Worm (Caenorhabditis elegans) whole organism, L3 larva: ENCODE data around the gene C53D6.7.
A peak's percentile ranks its signal among the peaks of the same experiment; 100 is the strongest.

Source experiments
- R02D3.7 ChIP-seq: fragments of 150-350 bp; optimal IDR thresholded peaks from 2 replicates; lab custom pipeline; 2014; ENCODE audit warnings: missing biosample characterization, missing genetic modification characterization
- ZK546.5 ChIP-seq: sonication (generic microtip); optimal IDR thresholded peaks from 2 replicates; lab custom pipeline; 2017; ENCODE audit warnings: missing biosample characterization, missing genetic modification characterization
- ama-1 ChIP-seq: fragments of 150-350 bp; optimal IDR thresholded peaks from 2 replicates; lab custom pipeline; 2018
- ceh-16 ChIP-seq: sonication (generic microtip); optimal IDR thresholded peaks from 2 replicates; lab custom pipeline; 2017; ENCODE audit warnings: missing biosample characterization, missing genetic modification characterization
- ceh-28 ChIP-seq: fragments of 150-350 bp; optimal IDR thresholded peaks from 2 replicates; lab custom pipeline; 2014; ENCODE audit warnings: missing biosample characterization, missing genetic modification reagents, missing genetic modification characterization
- ceh-82 ChIP-seq: fragments of 150-350 bp; optimal IDR thresholded peaks from 2 replicates; lab custom pipeline; 2014; ENCODE audit warnings: missing biosample characterization, missing genetic modification characterization
- ceh-9 ChIP-seq: sonication (generic microtip); optimal IDR thresholded peaks from 2 replicates; lab custom pipeline; 2018; ENCODE audit warnings: missing biosample characterization, missing genetic modification characterization
- egl-27 ChIP-seq: sonication (generic microtip); optimal IDR thresholded peaks from 4 replicates; lab custom pipeline; 2017; ENCODE audit warnings: missing biosample characterization, missing genetic modification reagents, missing genetic modification characterization
- egl-5 ChIP-seq: fragments of 150-350 bp; optimal IDR thresholded peaks from 2 replicates; lab custom pipeline; 2017; ENCODE audit warnings: missing biosample characterization, missing genetic modification reagents, missing genetic modification characterization, inconsistent platforms
- elt-1 ChIP-seq: fragments of 150-350 bp; optimal IDR thresholded peaks from 2 replicates; lab custom pipeline; 2014; ENCODE audit warnings: missing biosample characterization, missing genetic modification characterization
- elt-2 ChIP-seq: sonication (generic microtip); optimal IDR thresholded peaks from 2 replicates; lab custom pipeline; 2016; ENCODE audit warnings: missing genetic modification reagents, mild to moderate bottlenecking, missing genetic modification characterization, missing compliant biosample characterization
- elt-3 ChIP-seq, 3 experiments: fragments of 150-350 bp in 1 of 3; sonication (generic microtip) in 2 of 3; optimal IDR thresholded peaks; 2 replicates in 2 of 3; 4 replicates in 1 of 3; lab custom pipeline; 2014 to 2017; ENCODE audit warnings: missing biosample characterization in 3 of 3, missing genetic modification characterization in 3 of 3
- eor-1 ChIP-seq, 2 experiments: fragments of 150-350 bp; optimal IDR thresholded peaks; 2 replicates each; lab custom pipeline; 2014 to 2018; ENCODE audit warnings: missing biosample characterization in 2 of 2, missing genetic modification characterization in 2 of 2
- fos-1 ChIP-seq: fragments of 150-350 bp; optimal IDR thresholded peaks from 2 replicates; lab custom pipeline; 2014; ENCODE audit warnings: missing biosample characterization, missing genetic modification characterization
- hmg-11 ChIP-seq: sonication (generic microtip); optimal IDR thresholded peaks from 2 replicates; lab custom pipeline; 2016; ENCODE audit warnings: missing genetic modification characterization, missing compliant biosample characterization
- jun-1 ChIP-seq: fragments of 150-350 bp; optimal IDR thresholded peaks from 2 replicates; lab custom pipeline; 2014; ENCODE audit warnings: missing biosample characterization, missing genetic modification reagents, missing genetic modification characterization
- lin-15B ChIP-seq: fragments of 150-350 bp; optimal IDR thresholded peaks from 2 replicates; lab custom pipeline; 2014; ENCODE audit warnings: missing biosample characterization, missing genetic modification characterization
- mdl-1 ChIP-seq: fragments of 150-350 bp; optimal IDR thresholded peaks from 2 replicates; lab custom pipeline; 2014; ENCODE audit warnings: missing biosample characterization, missing genetic modification characterization
- nhr-11 ChIP-seq: fragments of 150-350 bp; optimal IDR thresholded peaks from 2 replicates; lab custom pipeline; 2014; ENCODE audit warnings: missing biosample characterization, missing genetic modification characterization
- nhr-12 ChIP-seq: fragments of 150-350 bp; optimal IDR thresholded peaks from 2 replicates; lab custom pipeline; 2014; ENCODE audit warnings: missing biosample characterization, missing genetic modification characterization
- nhr-237 ChIP-seq: fragments of 150-350 bp; optimal IDR thresholded peaks from 2 replicates; lab custom pipeline; 2014; ENCODE audit warnings: missing biosample characterization, missing genetic modification characterization
- nhr-25 ChIP-seq: sonication (generic microtip); optimal IDR thresholded peaks from 2 replicates; lab custom pipeline; 2017; ENCODE audit warnings: missing biosample characterization, missing genetic modification characterization
- nhr-28 ChIP-seq: fragments of 150-350 bp; optimal IDR thresholded peaks from 2 replicates; lab custom pipeline; 2014; ENCODE audit warnings: missing biosample characterization, missing genetic modification characterization
- nhr-67 ChIP-seq: fragments of 150-350 bp; optimal IDR thresholded peaks from 2 replicates; lab custom pipeline; 2014; ENCODE audit warnings: missing biosample characterization, missing genetic modification characterization
- nhr-77 ChIP-seq: fragments of 150-350 bp; optimal IDR thresholded peaks from 2 replicates; lab custom pipeline; 2014; ENCODE audit warnings: missing biosample characterization, missing genetic modification characterization
- pha-4 ChIP-seq: fragments of 150-350 bp; optimal IDR thresholded peaks from 2 replicates; lab custom pipeline; 2014; ENCODE audit warnings: missing biosample characterization, missing genetic modification reagents, missing genetic modification characterization
- pqm-1 ChIP-seq: fragments of 150-350 bp; optimal IDR thresholded peaks from 2 replicates; lab custom pipeline; 2017; ENCODE audit warnings: missing biosample characterization, missing genetic modification characterization, inconsistent platforms
- sea-2 ChIP-seq: fragments of 150-350 bp; sonication (generic microtip); optimal IDR thresholded peaks from 4 replicates; lab custom pipeline; 2014; ENCODE audit warnings: missing biosample characterization, missing genetic modification reagents, missing genetic modification characterization
- skn-1 ChIP-seq: fragments of 150-350 bp; optimal IDR thresholded peaks from 2 replicates; lab custom pipeline; 2014; ENCODE audit warnings: missing biosample characterization, missing genetic modification characterization
- tbx-2 ChIP-seq: sonication (generic microtip); optimal IDR thresholded peaks from 2 replicates; lab custom pipeline; 2016; ENCODE audit warnings: mild to moderate bottlenecking, missing genetic modification characterization, missing compliant biosample characterization
- unc-39 ChIP-seq: sonication (generic microtip); optimal IDR thresholded peaks from 4 replicates; lab custom pipeline; 2017; ENCODE audit warnings: missing biosample characterization, missing genetic modification characterization
- zag-1 ChIP-seq: fragments of 150-350 bp; optimal IDR thresholded peaks from 2 replicates; lab custom pipeline; 2014; ENCODE audit warnings: missing biosample characterization, missing genetic modification characterization
- ztf-11 ChIP-seq: fragments of 150-350 bp; optimal IDR thresholded peaks from 2 replicates; lab custom pipeline; 2014; ENCODE audit warnings: missing biosample characterization, missing genetic modification characterization

The C53D6.7 gene

DNA sequence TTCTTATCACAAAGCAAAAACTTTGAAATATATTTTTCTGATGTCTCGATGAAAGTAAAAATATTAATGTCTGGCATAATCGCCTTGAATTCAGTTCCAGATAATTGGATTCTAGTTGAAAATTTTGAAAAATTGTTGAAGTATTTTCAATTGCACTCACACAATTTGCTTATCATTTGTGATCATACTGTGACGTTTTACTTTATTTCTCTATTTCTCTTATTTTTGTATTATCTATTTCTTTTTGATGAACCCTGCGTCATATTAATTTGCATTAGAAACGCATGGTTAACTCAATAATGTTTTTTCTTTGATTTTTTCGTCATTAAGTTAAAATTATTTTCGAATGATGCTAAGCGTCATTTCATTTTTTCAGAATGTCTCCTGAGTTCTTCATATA, 26.7 kb downstream of the C53D6.7 start, which contains the start of gene C53D6.11:
TSS of gene C53D6.11 (plus strand) at position 328 of the 400 bp plus-strand sequence.
- peak; percentile 67 for TF ChIP-seq elt-2 (tag; lab: Kevin White, UChicago)
- TF ChIP-seq nhr-67 (tag; lab: Kevin White, UChicago): no peak
- peak; percentile 30 for TF ChIP-seq pha-4 (tag; lab: Kevin White, UChicago)
- no peak for TF ChIP-seq ceh-28 (tag; lab: Kevin White, UChicago)
- no peak for TF ChIP-seq eor-1 (tag; optimal IDR thresholded peaks at IDR 0.05; lab: Kevin White, UChicago)
- TF ChIP-seq ama-1 (lab: Kevin White, UChicago): no peak
- peak; percentile 13 for TF ChIP-seq pqm-1 (tag; lab: Kevin White, UChicago)

DNA sequence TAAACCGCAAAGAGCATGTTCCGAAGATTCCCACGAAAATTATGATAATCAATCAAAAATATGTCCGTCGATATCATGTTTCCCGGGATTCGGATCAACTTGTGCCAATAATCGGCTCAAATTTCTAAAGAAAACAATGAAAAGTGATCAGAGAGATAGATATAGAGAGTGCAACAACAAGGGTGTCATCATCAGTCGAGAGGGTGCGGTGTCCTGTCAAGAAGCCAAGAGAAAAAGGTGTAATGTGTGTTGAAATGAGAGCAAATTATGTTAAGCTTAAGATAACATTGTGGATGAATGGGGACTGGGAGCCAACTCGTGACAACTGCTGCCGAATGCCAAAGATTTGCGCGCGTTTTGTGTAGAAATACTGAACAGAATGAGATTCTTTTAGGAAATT, 29.0 kb downstream of the C53D6.7 start:
- TF ChIP-seq pqm-1 (tag; lab: Kevin White, UChicago) (no peak), nhr-11 (tag; lab: Kevin White, UChicago) (no peak), fos-1 (no peak), tbx-2 (tag; lab: Kevin White, UChicago) (no peak), R02D3.7 (tag; lab: Kevin White, UChicago) (no peak), nhr-28 (tag; lab: Kevin White, UChicago) (no peak), nhr-25 (tag; lab: Kevin White, UChicago) (no peak), eor-1 (tag; optimal IDR thresholded peaks at IDR 0.05; lab: Kevin White, UChicago) (no peak), nhr-237 (tag; lab: Kevin White, UChicago) (no peak), lin-15B (tag; lab: Kevin White, UChicago) (no peak), zag-1 (tag; lab: Kevin White, UChicago) (no peak), ceh-9 (tag; lab: Kevin White, UChicago) (no peak), skn-1 (no peak), mdl-1 (tag; lab: Kevin White, UChicago) (no peak), egl-5 (tag; lab: Kevin White, UChicago) (no peak), nhr-77 (no peak), ama-1 (lab: Kevin White, UChicago) (no peak)
- TF ChIP-seq, all 47 proteins: peak for 0

DNA sequence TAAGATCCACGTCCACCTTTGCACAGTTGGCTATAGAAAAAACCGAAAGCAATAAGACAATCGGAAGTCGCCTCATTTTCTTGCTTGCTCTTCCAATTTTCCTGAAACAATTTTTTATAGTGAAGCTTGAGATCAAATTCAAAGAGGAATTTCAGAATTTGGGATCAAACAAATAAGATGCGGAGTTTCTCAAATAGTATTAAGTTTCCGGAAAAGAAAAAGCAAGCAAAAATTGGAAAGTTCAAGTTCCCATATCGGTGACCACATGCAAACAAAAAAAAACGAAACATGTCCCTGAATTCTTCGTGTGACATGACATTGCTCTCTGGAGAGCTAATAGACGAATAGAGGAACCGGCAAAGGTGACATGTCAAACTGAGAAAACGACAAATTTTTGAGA, 31.7 kb downstream of the C53D6.7 start, which contains the start of gene unc-129:
TSS of gene unc-129 (minus strand) at position 101 of the 400 bp plus-strand sequence.
- TF ChIP-seq elt-2 (tag; lab: Kevin White, UChicago) (no peak), ceh-82 (tag; lab: Kevin White, UChicago) (no peak), ZK546.5 (tag; lab: Kevin White, UChicago) (no peak), elt-3 (tag; optimal IDR thresholded peaks at IDR 0.05; lab: Kevin White, UChicago) (no peak), skn-1 (no peak), hmg-11 (tag; lab: Kevin White, UChicago) (no peak), egl-27 (tag; lab: Kevin White, UChicago) (no peak), pha-4 (tag; lab: Kevin White, UChicago) (no peak), ztf-11 (tag; lab: Kevin White, UChicago) (no peak), nhr-77 (no peak), nhr-11 (tag; lab: Kevin White, UChicago) (no peak)
- TF ChIP-seq, all 47 proteins: peak for 0

DNA sequence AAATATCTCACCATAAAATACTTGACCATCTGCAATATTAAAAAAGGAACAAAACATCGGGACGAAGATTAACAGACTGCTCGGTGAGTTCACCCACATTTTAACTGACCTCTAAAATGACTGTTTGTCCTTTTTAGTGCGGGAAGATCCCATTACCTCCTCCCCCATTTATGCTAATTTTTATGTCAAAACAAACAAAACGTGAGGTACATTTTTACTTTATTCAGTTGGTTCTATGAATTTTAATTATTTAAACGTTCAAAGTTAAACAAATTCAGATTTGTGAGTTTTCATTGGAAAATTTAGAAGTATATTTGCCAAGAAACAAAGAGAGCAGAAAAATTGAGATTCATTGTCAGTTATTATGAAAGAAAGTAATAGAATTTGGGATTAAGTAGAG, 34.3 kb downstream of the C53D6.7 start, which contains the start of gene C53D6.8:
TSS of gene C53D6.8 (minus strand) at position 101 of the 400 bp plus-strand sequence.
- TF ChIP-seq nhr-25 (tag; lab: Kevin White, UChicago) (no peak), jun-1 (no peak), unc-39 (no peak), tbx-2 (tag; lab: Kevin White, UChicago) (no peak), sea-2 (GFP tag; lab: Kevin White, UChicago) (no peak), nhr-12 (tag; lab: Kevin White, UChicago) (no peak), fos-1 (no peak)

DNA sequence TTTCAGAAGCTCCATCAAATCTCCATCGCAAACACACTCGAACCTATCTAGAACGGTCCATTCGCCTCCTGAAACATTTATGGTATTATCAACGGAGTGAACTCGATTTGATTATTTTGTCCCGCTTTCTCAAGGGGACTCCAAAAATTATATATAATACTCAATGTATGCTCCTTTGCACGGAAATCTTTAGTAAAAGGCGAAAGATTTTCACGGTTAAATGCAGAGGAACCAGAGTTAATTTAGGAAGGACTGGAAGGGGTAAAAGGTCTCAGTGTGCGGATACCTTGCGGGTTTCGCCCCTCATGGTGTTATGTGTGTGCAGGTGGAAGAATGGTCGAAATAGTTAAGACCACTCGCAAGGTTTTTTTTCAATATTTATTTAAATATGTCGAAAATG, 35.8 kb downstream of the C53D6.7 start:
- TF ChIP-seq egl-27 (tag; lab: Kevin White, UChicago) (no peak), pha-4 (tag; lab: Kevin White, UChicago) (no peak), skn-1 (no peak), ceh-16 (tag; lab: Kevin White, UChicago) (no peak), nhr-11 (tag; lab: Kevin White, UChicago) (no peak), nhr-67 (tag; lab: Kevin White, UChicago) (no peak), elt-1 (no peak), nhr-28 (tag; lab: Kevin White, UChicago) (no peak)
